Worm (Caenorhabditis elegans): Measurements from ENCODE around the gene C55A1.11.

Gene C55A1.11

DNA sequence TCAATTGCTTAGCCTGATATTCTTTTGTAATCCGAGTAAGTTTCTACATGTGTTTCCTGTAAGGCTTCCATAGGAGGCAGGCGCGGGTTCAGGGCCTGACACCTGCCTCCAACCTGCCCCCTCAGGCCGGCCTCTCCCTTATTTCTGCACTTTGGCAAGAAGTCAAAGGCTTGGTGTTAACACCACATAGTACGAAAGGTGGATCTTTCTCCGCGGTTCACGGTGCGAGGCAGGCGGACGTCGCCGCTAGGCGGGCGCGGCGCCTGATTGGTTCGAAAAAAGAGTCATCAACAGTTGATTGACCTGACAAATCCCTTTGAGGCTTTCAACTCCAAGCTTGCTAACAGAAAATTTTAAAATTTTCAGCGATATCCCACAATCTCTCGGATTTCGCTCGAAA is 49.2 kb downstream of the C55A1.11 start:
- peak; percentile 72 for TF ChIP-seq zfh-2 (GFP tag; conservative IDR thresholded peaks at IDR 0.05)
- no peak for TF ChIP-seq repo-1 (tag; optimal IDR thresholded peaks at IDR 0.05)
- no peak for TF ChIP-seq let-526 (GFP tag; IDR thresholded peaks at IDR 0.05)
- TF ChIP-seq bed-1 (GFP tag; IDR thresholded peaks at IDR 0.05), result 0 out of 2 replicates have a peak, but pooled peaks have one; percentile 71
- TF ChIP-seq ceh-100 (GFP tag; IDR thresholded peaks at IDR 0.05), result no peak
- no peak for TF ChIP-seq lin-26 (GFP tag; IDR thresholded peaks at IDR 0.05)
- no peak for TF ChIP-seq ceh-91 (GFP tag; IDR thresholded peaks at IDR 0.05)
- TF ChIP-seq madf-6 (GFP tag; IDR thresholded peaks at IDR 0.05), result no peak
- TF ChIP-seq D2030.7 (GFP tag; IDR thresholded peaks at IDR 0.05), result no peak
- TF ChIP-seq lin-40 (tag; optimal IDR thresholded peaks at IDR 0.05), result no peak
